Worm (Caenorhabditis elegans) whole organism, midembryonic: ENCODE results near the gene C55A1.6.

ENCODE experiments used
- T22C8.4 ChIP-seq: fragments of 200-800 bp; sonication (Bioruptor generic); IDR thresholded peaks from 2 replicates; pipeline ENCODE4 v1.3.6; 2022; ENCODE audit warnings: missing genetic modification characterization, missing compliant biosample characterization
- cog-1 ChIP-seq: sonication (generic microtip); optimal IDR thresholded peaks from 2 replicates; lab custom pipeline; 2016; ENCODE audit warnings: missing genetic modification characterization, missing compliant biosample characterization
- flt-1 ChIP-seq: fragments of 200-800 bp; sonication (Bioruptor generic); IDR thresholded peaks from 2 replicates; pipeline ENCODE4 v1.3.6; 2022; ENCODE audit warnings: missing genetic modification characterization, missing compliant biosample characterization
- med-1 ChIP-seq: sonication (generic microtip); optimal IDR thresholded peaks from 2 replicates; lab custom pipeline; 2017; ENCODE audit warnings: missing genetic modification characterization, mild to moderate bottlenecking, missing compliant biosample characterization, antibody characterized with exemption, missing genetic modification reagents; ENCODE audit not compliant: insufficient read depth
- tab-1 ChIP-seq: fragments of 200-800 bp; sonication (Bioruptor generic); IDR thresholded peaks from 2 replicates; pipeline ENCODE4 v1.3.6; 2022; ENCODE audit warnings: missing genetic modification characterization, missing compliant biosample characterization

ce11 chrV:15610350-15610940 is 37.4 kb upstream of the C55A1.6 start, which contains the start of the genes fbxa-153 and str-12:
- peak; percentile 45 for TF ChIP-seq flt-1 (GFP tag; lab: Robert Waterston, UW)
- TF ChIP-seq T22C8.4 (GFP tag; lab: Robert Waterston, UW): no peak
- no peak for TF ChIP-seq tab-1 (GFP tag; lab: Robert Waterston, UW)
- TF ChIP-seq med-1 (GFP tag; lab: Kevin White, UChicago): no peak
- TF ChIP-seq cog-1 (tag; lab: Kevin White, UChicago): peak; percentile 22
